Worm (Caenorhabditis elegans) whole organism, midembryonic: Measurements from ENCODE around the gene F35F10.13.

Experiments
- T22C8.4 ChIP-seq: fragments of 200-800 bp; sonication (Bioruptor generic); IDR thresholded peaks from 2 replicates; pipeline ENCODE4 v1.3.6; 2022; ENCODE audit warnings: missing genetic modification characterization, missing compliant biosample characterization
- cog-1 ChIP-seq: sonication (generic microtip); optimal IDR thresholded peaks from 2 replicates; lab custom pipeline; 2016; ENCODE audit warnings: missing genetic modification characterization, missing compliant biosample characterization
- flt-1 ChIP-seq: fragments of 200-800 bp; sonication (Bioruptor generic); IDR thresholded peaks from 2 replicates; pipeline ENCODE4 v1.3.6; 2022; ENCODE audit warnings: missing genetic modification characterization, missing compliant biosample characterization
- med-1 ChIP-seq: sonication (generic microtip); optimal IDR thresholded peaks from 2 replicates; lab custom pipeline; 2017; ENCODE audit warnings: missing genetic modification characterization, mild to moderate bottlenecking, missing compliant biosample characterization, antibody characterized with exemption, missing genetic modification reagents; ENCODE audit not compliant: insufficient read depth
- ref-1 ChIP-seq: fragments of 200-800 bp; sonication (Bioruptor generic); conservative IDR thresholded peaks from 2 replicates; pipeline ENCODE4 v1.3.6; 2022; ENCODE audit warnings: missing genetic modification reagents, missing genetic modification characterization, missing compliant biosample characterization
- tab-1 ChIP-seq: fragments of 200-800 bp; sonication (Bioruptor generic); IDR thresholded peaks from 2 replicates; pipeline ENCODE4 v1.3.6; 2022; ENCODE audit warnings: missing genetic modification characterization, missing compliant biosample characterization
- ztf-23 ChIP-seq: fragments of 200-800 bp; sonication (Bioruptor generic); IDR thresholded peaks from 2 replicates; pipeline ENCODE4 v1.3.6; 2022; ENCODE audit warnings: missing genetic modification reagents, missing genetic modification characterization, missing compliant biosample characterization

DNA sequence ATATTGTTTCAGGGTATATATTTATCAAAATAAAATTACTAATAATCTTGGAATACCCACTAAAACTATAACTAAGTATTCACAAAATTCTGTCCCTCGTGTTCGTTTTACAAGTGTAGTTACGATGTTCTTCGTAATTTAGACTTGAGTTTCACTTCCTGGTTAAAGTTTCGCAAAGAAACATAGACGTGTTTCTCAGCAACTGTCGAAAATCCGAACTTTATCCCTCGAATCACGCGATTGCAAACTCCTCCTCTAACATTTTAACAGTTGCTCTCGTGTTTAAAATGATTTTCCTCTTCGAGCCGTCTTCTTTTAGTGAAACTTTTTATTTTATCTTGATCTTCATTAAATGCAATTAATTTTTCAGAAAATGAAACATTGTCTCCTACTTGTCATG, 38.9 kb downstream of the F35F10.13 start, which contains the start of gene T28A11.2:
- no peak for TF ChIP-seq T22C8.4 (GFP tag; lab: Robert Waterston, UW)
- no peak for TF ChIP-seq cog-1 (tag; lab: Kevin White, UChicago)
- no peak for TF ChIP-seq ref-1 (GFP tag; lab: Robert Waterston, UW)
- no peak for TF ChIP-seq ztf-23
- TF ChIP-seq med-1 (GFP tag; lab: Kevin White, UChicago), result no peak
- TF ChIP-seq flt-1 (GFP tag; lab: Robert Waterston, UW), result no peak
- no peak for TF ChIP-seq tab-1 (GFP tag; lab: Robert Waterston, UW)
